Fruit fly (Drosophila melanogaster) Kc167 (cell line): ENCODE results near the gene Ankle2.

Source experiments
- Myc ChIP-seq: fragments of >200 bp; optimal IDR thresholded peaks from 2 replicates; lab custom pipeline; 2017; ENCODE audit warnings: missing external identifiers
- psq ChIP-seq: fragments of >200 bp; optimal IDR thresholded peaks from 2 replicates; lab custom pipeline; 2017; ENCODE audit warnings: missing external identifiers
- ttk ChIP-seq: sonication (Bioruptor generic); optimal IDR thresholded peaks from 2 replicates; lab custom pipeline; 2017; ENCODE audit warnings: missing external identifiers

dm6 chrX:17544409-17544808, 34.6 kb downstream of the Ankle2 start:
- no peak for TF ChIP-seq ttk
- TF ChIP-seq psq = no peak
- no peak for TF ChIP-seq Myc
